Fruit fly (Drosophila melanogaster) whole organism: ENCODE data around the gene tsh.

Experiments
- CG8478 ChIP-seq: fragments of >200 bp; optimal IDR thresholded peaks from 2 replicates; lab custom pipeline; 2018; ENCODE audit warnings: inconsistent platforms
- Dll ChIP-seq: fragments of >200 bp; optimal IDR thresholded peaks from 2 replicates; lab custom pipeline; 2017
- pan ChIP-seq: fragments of >200 bp; optimal IDR thresholded peaks from 2 replicates; lab custom pipeline; 2017
- psq ChIP-seq: fragments of >200 bp; optimal IDR thresholded peaks from 2 replicates; lab custom pipeline; 2017
- usp ChIP-seq: fragments of >200 bp; optimal IDR thresholded peaks from 2 replicates; lab custom pipeline; 2017; ENCODE audit warnings: missing biosample characterization, missing genetic modification characterization, mixed read lengths

dm6 chr2L:21828791-21829184, 395 bp downstream of the tsh start:
- no peak for TF ChIP-seq psq (lab: Kevin White, UChicago)
- no peak for TF ChIP-seq usp
- TF ChIP-seq Dll (lab: Kevin White, UChicago): no peak
- no peak for TF ChIP-seq pan (lab: Kevin White, UChicago)
- TF ChIP-seq CG8478 (lab: Kevin White, UChicago): no peak
